Fruit fly (Drosophila melanogaster): Measurements from ENCODE around the gene Dsk.
"Not testable (repeated sequence)": the region's sequence is repeated elsewhere in the genome, so short reads cannot be mapped to it uniquely, and the experiment has no call there.

The Dsk gene

DNA sequence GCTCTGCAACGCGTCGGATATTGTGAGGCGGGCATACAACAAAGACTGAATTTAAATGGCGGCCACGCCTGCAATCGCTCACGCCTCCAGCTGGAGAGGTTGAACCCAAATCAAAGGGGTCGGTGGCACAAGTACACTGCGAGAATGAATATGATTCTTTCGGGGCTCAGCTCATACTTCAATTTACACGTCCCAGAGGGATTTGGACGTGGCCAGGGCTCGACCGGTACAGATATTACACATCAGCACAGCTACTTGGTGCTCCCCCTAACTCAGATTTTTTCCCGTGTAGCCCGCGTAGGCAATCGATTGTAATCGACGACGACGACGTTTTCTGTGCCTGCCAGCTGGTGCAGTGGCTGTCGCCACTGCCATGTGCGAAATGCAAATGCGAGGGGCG lies 24.0 kb upstream of the Dsk start:
- TF ChIP-seq cnc (optimal IDR thresholded peaks at IDR 0.05) (no peak), kay (GFP tag; ENCODE audit: borderline replicate concordance) (no peak), CG7045 (GFP tag; optimal IDR thresholded peaks at IDR 0.05) (peak; percentile 39), toe (GFP tag; optimal IDR thresholded peaks at IDR 0.05) (peak; percentile 23), CG5204 (GFP tag; optimal IDR thresholded peaks at IDR 0.05) (peak; percentile 61), ovo (GFP tag; optimal IDR thresholded peaks at IDR 0.05) (no peak), tj (GFP tag; optimal IDR thresholded peaks at IDR 0.05) (peak; percentile 3), Crg-1 (GFP tag; optimal IDR thresholded peaks at IDR 0.05) (no peak), CG33017 (tag; optimal IDR thresholded peaks at IDR 0.05) (peak; percentile 12), CG7101 (tag; optimal IDR thresholded peaks at IDR 0.05) (peak; percentile 17), Mnt (GFP tag; optimal IDR thresholded peaks at IDR 0.05) (no peak), CG12768 (GFP tag; optimal IDR thresholded peaks at IDR 0.05) (peak; percentile 53), pad (GFP tag; optimal IDR thresholded peaks at IDR 0.05) (no peak), CG14711 (tag; optimal IDR thresholded peaks at IDR 0.05) (no peak), CG11617 (GFP tag; optimal IDR thresholded peaks at IDR 0.05) (no peak), CG1620 (GFP tag; optimal IDR thresholded peaks at IDR 0.05) (no peak), bab1 (GFP tag; optimal IDR thresholded peaks at IDR 0.05) (no peak), Clk (GFP tag; optimal IDR thresholded peaks at IDR 0.05) (no peak), Hr96 (GFP tag; optimal IDR thresholded peaks at IDR 0.05) (peak; percentile 25), cic (GFP tag; optimal IDR thresholded peaks at IDR 0.05) (no peak)

DNA sequence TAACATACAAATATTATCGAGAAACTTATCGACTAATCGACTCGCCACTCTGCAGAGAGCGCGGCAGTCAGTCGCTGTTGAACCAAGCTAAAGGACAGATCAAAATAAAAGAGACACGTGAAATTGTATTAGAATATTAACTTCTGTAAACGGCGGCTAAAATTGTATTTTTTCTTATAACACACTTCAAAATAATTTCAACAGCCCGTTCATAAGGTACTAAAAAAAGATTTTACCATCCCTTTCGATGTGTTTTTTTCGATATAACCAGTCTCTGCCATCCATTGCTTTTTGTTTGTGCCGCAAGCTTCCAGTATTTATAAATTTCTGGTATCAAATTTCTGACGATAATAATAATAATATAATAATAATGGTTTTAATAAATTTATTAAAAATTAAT lies 21.4 kb upstream of the Dsk start, which contains the start of gene aux:
TSS of gene aux (plus strand) at position 301 of the 400 bp plus-strand sequence.
- TF ChIP-seq CG12768, CG7045, CG5204 (GFP tag; optimal IDR thresholded peaks at IDR 0.05): not testable (repeated sequence)

dm6 chr3R:4197055-4197454 lies 7.0 kb upstream of the Dsk start, which contains the start of gene beta-Man:
Gene beta-Man, plus strand, starts transcription at chr3R:4197206.
- TF ChIP-seq CG5204 (GFP tag; optimal IDR thresholded peaks at IDR 0.05): no peak
- TF ChIP-seq Mnt (GFP tag; optimal IDR thresholded peaks at IDR 0.05): peak; percentile 46
- TF ChIP-seq CG7101 (tag; optimal IDR thresholded peaks at IDR 0.05): peak; percentile 21
- peak; percentile 66 for TF ChIP-seq bab1 (GFP tag; optimal IDR thresholded peaks at IDR 0.05)
- TF ChIP-seq toe (GFP tag; optimal IDR thresholded peaks at IDR 0.05): no peak
- peak; percentile 8 for TF ChIP-seq CG12768 (GFP tag; optimal IDR thresholded peaks at IDR 0.05)
- TF ChIP-seq ovo (GFP tag; optimal IDR thresholded peaks at IDR 0.05): no peak
- TF ChIP-seq cic (GFP tag; optimal IDR thresholded peaks at IDR 0.05): peak; percentile 2
- no peak for TF ChIP-seq cnc (optimal IDR thresholded peaks at IDR 0.05)
- peak; percentile 20 for TF ChIP-seq tj (GFP tag; optimal IDR thresholded peaks at IDR 0.05)

DNA sequence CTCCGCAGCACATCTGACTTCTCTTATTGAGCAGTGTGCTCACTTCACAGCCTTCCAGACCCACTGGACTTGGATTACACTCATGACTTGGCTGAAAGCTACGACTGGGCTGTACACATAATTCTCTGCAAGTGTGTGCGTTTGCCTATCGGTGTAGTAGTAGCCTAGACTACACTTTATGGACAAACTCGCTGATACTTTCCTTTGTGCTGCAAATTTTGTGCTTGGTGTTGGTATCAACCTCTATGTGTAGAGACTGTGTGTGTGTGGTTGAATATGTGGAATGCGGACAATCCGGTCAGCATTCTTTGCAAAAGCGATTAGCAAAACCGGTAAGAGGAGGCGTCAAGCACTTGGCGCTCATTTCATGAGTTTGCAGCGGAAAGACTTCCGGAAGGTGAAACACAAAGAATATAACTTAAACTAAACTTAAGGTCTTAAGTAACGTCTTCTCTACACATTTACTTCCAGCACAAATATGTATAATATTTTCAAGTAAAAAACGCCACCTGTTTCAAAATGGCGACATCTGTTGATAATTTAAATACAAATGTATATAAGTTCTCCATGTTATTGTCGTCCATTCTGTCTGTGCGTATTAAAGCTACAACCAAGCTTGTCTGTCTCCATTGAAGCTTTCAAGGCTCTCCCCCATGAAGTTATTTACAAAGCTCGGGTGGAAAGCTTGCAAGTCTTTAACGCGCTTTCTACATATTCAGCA lies 3.1 kb downstream of the Dsk start:
- no peak for TF ChIP-seq pad (GFP tag; optimal IDR thresholded peaks at IDR 0.05)
- no peak for TF ChIP-seq CG33017 (tag; optimal IDR thresholded peaks at IDR 0.05)
- no peak for TF ChIP-seq CG7045 (GFP tag; optimal IDR thresholded peaks at IDR 0.05)
- TF ChIP-seq tj (GFP tag; optimal IDR thresholded peaks at IDR 0.05): peak; percentile 91
- TF ChIP-seq Mnt (GFP tag; optimal IDR thresholded peaks at IDR 0.05): no peak
- peak; percentile 72 for TF ChIP-seq kay (GFP tag; ENCODE audit: borderline replicate concordance)
- no peak for TF ChIP-seq CG7101 (tag; optimal IDR thresholded peaks at IDR 0.05)
- TF ChIP-seq CG11617 (GFP tag; optimal IDR thresholded peaks at IDR 0.05): no peak
- no peak for TF ChIP-seq Clk (GFP tag; optimal IDR thresholded peaks at IDR 0.05)
- TF ChIP-seq ovo (GFP tag; optimal IDR thresholded peaks at IDR 0.05): no peak

DNA sequence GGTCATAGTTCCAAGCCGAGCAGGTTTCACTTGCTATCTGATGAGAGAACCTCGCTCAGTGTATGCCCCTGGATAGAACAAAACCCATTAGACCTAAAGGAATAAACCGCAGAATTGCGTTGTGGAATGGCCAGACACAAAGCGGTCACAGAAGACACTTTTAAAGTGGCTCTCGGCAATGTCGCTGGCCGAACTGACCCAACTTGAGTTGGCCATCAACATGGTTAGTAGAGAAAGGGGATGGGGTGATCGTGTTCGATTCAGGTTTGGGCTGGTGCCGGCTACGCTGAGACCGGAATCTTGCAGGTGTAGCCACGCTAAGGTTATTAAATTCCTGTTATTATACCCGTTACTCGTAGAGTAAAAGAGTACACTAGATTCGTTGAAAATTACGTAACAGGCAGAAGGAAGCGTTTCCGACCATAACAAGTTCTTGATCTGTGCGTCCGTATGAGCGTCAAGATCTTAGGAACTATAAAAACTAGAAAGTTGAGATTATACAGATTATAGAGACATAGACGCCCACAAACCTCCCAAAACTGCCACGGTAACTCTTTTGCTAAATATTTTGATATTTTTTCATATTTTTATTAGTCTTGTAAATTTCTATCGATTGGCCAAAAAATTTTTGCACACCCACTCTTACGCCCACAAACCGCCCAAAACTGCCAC lies 9.4 kb downstream of the Dsk start:
- TF ChIP-seq tj (GFP tag; optimal IDR thresholded peaks at IDR 0.05) (no peak), CG1620 (GFP tag; optimal IDR thresholded peaks at IDR 0.05) (no peak), toe (GFP tag; optimal IDR thresholded peaks at IDR 0.05) (no peak), CG5204 (GFP tag; optimal IDR thresholded peaks at IDR 0.05) (no peak), CG33017 (tag; optimal IDR thresholded peaks at IDR 0.05) (no peak), CG7101 (tag; optimal IDR thresholded peaks at IDR 0.05) (no peak), CG11617 (GFP tag; optimal IDR thresholded peaks at IDR 0.05) (no peak), cnc (optimal IDR thresholded peaks at IDR 0.05) (no peak), CG12768 (GFP tag; optimal IDR thresholded peaks at IDR 0.05) (no peak), pad (GFP tag; optimal IDR thresholded peaks at IDR 0.05) (no peak), Clk (GFP tag; optimal IDR thresholded peaks at IDR 0.05) (no peak)

dm6 chr3R:4178750-4179485 lies 11.1 kb downstream of the Dsk start:
- TF ChIP-seq Mnt (GFP tag; optimal IDR thresholded peaks at IDR 0.05): no peak
